Worm (Caenorhabditis elegans): ENCODE measurements around the gene clec-191.

DNA sequence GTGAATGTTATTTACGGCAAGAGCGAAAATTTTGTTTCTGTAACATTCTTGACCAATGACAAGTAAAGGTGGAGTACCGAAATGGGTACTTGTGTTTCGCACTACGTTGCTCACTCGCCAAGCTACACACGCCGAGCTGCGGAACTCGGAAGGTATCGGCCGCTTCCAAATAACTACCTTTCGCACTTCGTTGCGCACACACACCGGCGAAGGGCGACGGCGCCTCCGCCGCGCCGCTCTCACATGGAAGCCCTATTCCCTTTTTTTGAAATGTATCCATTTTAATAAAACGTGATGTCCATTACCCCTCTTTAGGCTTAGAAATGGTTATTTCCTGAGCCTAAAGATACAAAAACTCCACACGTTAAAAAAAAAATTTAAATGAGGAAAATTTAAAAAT is 26.4 kb upstream of the clec-191 start:
- TF ChIP-seq ceh-28 (tag; optimal IDR thresholded peaks at IDR 0.05) (no peak), ztf-4 (tag; optimal IDR thresholded peaks at IDR 0.05) (no peak)

Measured in whole organism, L3 larva.